Fruit fly (Drosophila melanogaster): ENCODE data around the gene GstD9.

DNA sequence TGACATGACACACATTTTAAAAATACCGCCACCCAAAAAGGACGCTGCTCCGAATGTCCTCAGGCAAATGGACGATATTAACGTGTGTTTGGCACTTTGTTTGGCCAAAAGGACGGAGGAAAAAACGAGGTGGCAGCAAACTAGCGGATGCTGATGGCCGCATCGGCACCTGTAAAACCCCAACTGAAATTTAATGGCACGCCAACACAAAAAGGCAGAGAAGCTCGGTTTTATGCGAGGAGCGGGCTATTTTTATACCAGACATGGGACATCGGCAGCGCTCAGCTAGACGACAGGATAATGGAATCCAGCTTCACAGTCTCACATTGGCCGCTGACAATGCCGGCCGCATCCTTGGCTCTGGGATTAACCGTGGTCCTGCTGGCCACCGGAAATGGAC lies 18.6 kb upstream of the GstD9 start, which contains the start of gene Sol1:
- TF ChIP-seq Hr38 (GFP tag; optimal IDR thresholded peaks at IDR 0.05) (no peak), CG6854 (GFP tag; optimal IDR thresholded peaks at IDR 0.05) (no peak)

Measured in whole organism, prepupa.